Worm (Caenorhabditis elegans) whole organism, midembryonic: ENCODE measurements around the gene C17B7.10.

Experiments
- T22C8.4 ChIP-seq: fragments of 200-800 bp; sonication (Bioruptor generic); IDR thresholded peaks from 2 replicates; pipeline ENCODE4 v1.3.6; 2022; ENCODE audit warnings: missing genetic modification characterization, missing compliant biosample characterization
- cog-1 ChIP-seq: sonication (generic microtip); optimal IDR thresholded peaks from 2 replicates; lab custom pipeline; 2016; ENCODE audit warnings: missing genetic modification characterization, missing compliant biosample characterization
- flt-1 ChIP-seq: fragments of 200-800 bp; sonication (Bioruptor generic); IDR thresholded peaks from 2 replicates; pipeline ENCODE4 v1.3.6; 2022; ENCODE audit warnings: missing genetic modification characterization, missing compliant biosample characterization
- klf-2 ChIP-seq: fragments of 200-800 bp; sonication (Bioruptor generic); conservative IDR thresholded peaks from 2 replicates; pipeline ENCODE4 v1.3.6; 2022; ENCODE audit warnings: missing genetic modification reagents, missing genetic modification characterization, missing compliant biosample characterization
- med-1 ChIP-seq: sonication (generic microtip); optimal IDR thresholded peaks from 2 replicates; lab custom pipeline; 2017; ENCODE audit warnings: missing genetic modification characterization, mild to moderate bottlenecking, missing compliant biosample characterization, antibody characterized with exemption, missing genetic modification reagents; ENCODE audit not compliant: insufficient read depth
- ref-1 ChIP-seq: fragments of 200-800 bp; sonication (Bioruptor generic); conservative IDR thresholded peaks from 2 replicates; pipeline ENCODE4 v1.3.6; 2022; ENCODE audit warnings: missing genetic modification reagents, missing genetic modification characterization, missing compliant biosample characterization
- tab-1 ChIP-seq: fragments of 200-800 bp; sonication (Bioruptor generic); IDR thresholded peaks from 2 replicates; pipeline ENCODE4 v1.3.6; 2022; ENCODE audit warnings: missing genetic modification characterization, missing compliant biosample characterization
- ztf-23 ChIP-seq: fragments of 200-800 bp; sonication (Bioruptor generic); IDR thresholded peaks from 2 replicates; pipeline ENCODE4 v1.3.6; 2022; ENCODE audit warnings: missing genetic modification reagents, missing genetic modification characterization, missing compliant biosample characterization
- ztf-29 ChIP-seq: fragments of 200-800 bp; sonication (Bioruptor generic); IDR thresholded peaks from 2 replicates; pipeline ENCODE4 v1.3.6; 2022; ENCODE audit warnings: missing genetic modification reagents, missing genetic modification characterization, missing compliant biosample characterization

- TF ChIP-seq ztf-29 (GFP tag; lab: Robert Waterston, UW) (no peak), ztf-23 (GFP tag; lab: Robert Waterston, UW) (no peak), flt-1 (GFP tag; lab: Robert Waterston, UW) (no peak), klf-2 (GFP tag; lab: Robert Waterston, UW) (no peak), T22C8.4 (GFP tag; lab: Robert Waterston, UW) (no peak), ref-1 (no peak), med-1 (GFP tag; lab: Kevin White, UChicago) (no peak), tab-1 (GFP tag; lab: Robert Waterston, UW) (no peak), cog-1 (tag; lab: Kevin White, UChicago) (no peak)
These were observed 33.6 kb downstream of the C17B7.10 start, which contains the start of gene srbc-3 for ce11 chrV:3308169-3308568.
